Worm (Caenorhabditis elegans) whole organism, L4 larva: ENCODE results near the gene Y47D7A.2.
A peak's percentile ranks its signal among the peaks of the same experiment; 100 is the strongest.

Experiments used
- F49E8.2 ChIP-seq: sonication (generic microtip); optimal IDR thresholded peaks from 2 replicates; lab custom pipeline; 2016; ENCODE audit warnings: missing compliant biosample characterization, mild to moderate bottlenecking, missing genetic modification characterization, borderline replicate concordance
- T20F7.1 ChIP-seq: fragments of 200-800 bp; sonication (Bioruptor generic); optimal IDR thresholded peaks from 2 replicates; lab custom pipeline; 2018; ENCODE audit warnings: mild to moderate bottlenecking, missing genetic modification characterization, missing compliant biosample characterization
- T26A8.4 ChIP-seq: fragments of 200-800 bp; sonication (Bioruptor generic); IDR thresholded peaks from 2 replicates; pipeline ENCODE4 v1.3.6; 2022; ENCODE audit warnings: missing genetic modification characterization, missing compliant biosample characterization
- Y48G9A.11 ChIP-seq: fragments of 200-800 bp; sonication (Bioruptor generic); IDR thresholded peaks from 2 replicates; pipeline ENCODE4 v1.3.6; 2022; ENCODE audit warnings: missing genetic modification reagents, missing genetic modification characterization, missing compliant biosample characterization
- ZK546.5 ChIP-seq, 2 experiments: sonication (generic microtip); optimal IDR thresholded peaks; 2 replicates each; lab custom pipeline; 2017; ENCODE audit warnings: missing biosample characterization in 2 of 2, missing genetic modification characterization in 2 of 2
- aly-2 ChIP-seq: sonication (generic microtip); optimal IDR thresholded peaks from 2 replicates; lab custom pipeline; 2018; ENCODE audit warnings: missing biosample characterization, missing genetic modification characterization
- arid-1 ChIP-seq: fragments of 200-800 bp; sonication (Bioruptor generic); conservative IDR thresholded peaks from 2 replicates; pipeline ENCODE4 v1.3.6; 2022; ENCODE audit warnings: missing genetic modification reagents, missing genetic modification characterization, missing compliant biosample characterization
- attf-4 ChIP-seq: sonication (generic microtip); optimal IDR thresholded peaks from 3 replicates; lab custom pipeline; 2017; ENCODE audit warnings: missing biosample characterization, missing genetic modification characterization
- ceh-32 ChIP-seq: sonication (generic microtip); optimal IDR thresholded peaks from 2 replicates; lab custom pipeline; 2016; ENCODE audit warnings: mild to moderate bottlenecking, missing genetic modification characterization, missing compliant biosample characterization; ENCODE audit not compliant: poor library complexity
- ceh-44 ChIP-seq: fragments of 200-800 bp; sonication (Bioruptor generic); IDR thresholded peaks from 2 replicates; pipeline ENCODE4 v1.3.6; 2022; ENCODE audit warnings: missing genetic modification reagents, missing genetic modification characterization, missing compliant biosample characterization
- cey-2 ChIP-seq: sonication (generic microtip); optimal IDR thresholded peaks from 3 replicates; lab custom pipeline; 2017; ENCODE audit warnings: missing genetic modification characterization, mild to moderate bottlenecking, missing compliant biosample characterization, antibody characterized with exemption, borderline replicate concordance; ENCODE audit not compliant: insufficient read depth
- daf-12 ChIP-seq: fragments of 150-350 bp; optimal IDR thresholded peaks from 2 replicates; lab custom pipeline; 2014; ENCODE audit warnings: missing biosample characterization, missing genetic modification reagents, missing genetic modification characterization
- dmd-6 ChIP-seq: fragments of 200-800 bp; sonication (Bioruptor generic); IDR thresholded peaks from 2 replicates; pipeline ENCODE4 v1.3.6; 2022; ENCODE audit warnings: missing genetic modification reagents, missing genetic modification characterization, missing compliant biosample characterization
- dpl-1 ChIP-seq: fragments of 150-350 bp; optimal IDR thresholded peaks from 2 replicates; lab custom pipeline; 2014; ENCODE audit warnings: missing biosample characterization, missing genetic modification reagents, missing genetic modification characterization
- duxl-1 ChIP-seq: sonication (generic microtip); optimal IDR thresholded peaks from 2 replicates; lab custom pipeline; 2016; ENCODE audit warnings: mild to moderate bottlenecking, missing genetic modification characterization, moderate library complexity, missing compliant biosample characterization; ENCODE audit not compliant: poor library complexity
- dve-1 ChIP-seq: sonication (generic microtip); optimal IDR thresholded peaks from 2 replicates; lab custom pipeline; 2017; ENCODE audit warnings: antibody characterized with exemption, mild to moderate bottlenecking, missing genetic modification characterization, missing compliant biosample characterization; ENCODE audit not compliant: insufficient read depth
- egl-27 ChIP-seq: sonication (generic microtip); optimal IDR thresholded peaks from 3 replicates; lab custom pipeline; 2017; ENCODE audit warnings: missing biosample characterization, missing genetic modification reagents, missing genetic modification characterization
- fos-1 ChIP-seq: fragments of 150-350 bp; optimal IDR thresholded peaks from 2 replicates; lab custom pipeline; 2014; ENCODE audit warnings: missing biosample characterization, missing genetic modification characterization
- hif-1 ChIP-seq, 2 experiments: sonication (generic microtip); optimal IDR thresholded peaks; 2 replicates each; lab custom pipeline; 2016 to 2017; ENCODE audit warnings: missing compliant biosample characterization in 2 of 2, missing genetic modification characterization in 2 of 2, missing genetic modification reagents in 2 of 2, missing genotype in 2 of 2, mild to moderate bottlenecking in 1 of 2
- hlh-11 ChIP-seq: fragments of 200-800 bp; sonication (Bioruptor generic); optimal IDR thresholded peaks from 2 replicates; lab custom pipeline; 2018; ENCODE audit warnings: mild to moderate bottlenecking, missing genetic modification characterization, missing compliant biosample characterization
- hlh-30 ChIP-seq: sonication (generic microtip); optimal IDR thresholded peaks from 2 replicates; lab custom pipeline; 2017; ENCODE audit warnings: antibody characterized with exemption, mild to moderate bottlenecking, missing genetic modification characterization, missing compliant biosample characterization; ENCODE audit not compliant: insufficient read depth
- hmg-1.1 ChIP-seq: fragments of 200-800 bp; sonication (Bioruptor generic); IDR thresholded peaks from 2 replicates; pipeline ENCODE4 v1.3.6; 2022; ENCODE audit warnings: missing genetic modification reagents, missing genetic modification characterization, missing compliant biosample characterization
- lin-1 ChIP-seq: fragments of 200-800 bp; sonication (Bioruptor generic); IDR thresholded peaks from 2 replicates; pipeline ENCODE4 v1.3.6; 2022; ENCODE audit warnings: missing genetic modification reagents, missing genetic modification characterization, missing compliant biosample characterization
- lin-15B ChIP-seq: fragments of 150-350 bp; sonication (generic microtip); optimal IDR thresholded peaks from 3 replicates; lab custom pipeline; 2014; ENCODE audit warnings: missing biosample characterization, missing genetic modification characterization
- lin-38 ChIP-seq: fragments of 200-800 bp; sonication (Bioruptor generic); IDR thresholded peaks from 2 replicates; pipeline ENCODE4 v1.3.6; 2022; ENCODE audit warnings: missing genetic modification reagents, missing genetic modification characterization, missing compliant biosample characterization
- lsy-2 ChIP-seq, 2 experiments: fragments of 150-350 bp in 1 of 2; sonication (generic microtip) in 1 of 2; optimal IDR thresholded peaks; 2 replicates each; lab custom pipeline; 2014 to 2017; ENCODE audit warnings: missing biosample characterization in 2 of 2, missing genetic modification characterization in 2 of 2
- mdl-1 ChIP-seq, 2 experiments: fragments of 150-350 bp in 1 of 2; sonication (generic microtip) in 1 of 2; optimal IDR thresholded peaks; 2 replicates each; lab custom pipeline; 2014 to 2017; ENCODE audit warnings: missing biosample characterization in 2 of 2, missing genetic modification characterization in 2 of 2
- mes-2 ChIP-seq: sonication (generic microtip); optimal IDR thresholded peaks from 2 replicates; lab custom pipeline; 2016; ENCODE audit warnings: missing genotype, mild to moderate bottlenecking, missing genetic modification characterization, missing compliant biosample characterization; ENCODE audit not compliant: poor library complexity, severe bottlenecking
- mxl-3 ChIP-seq: fragments of 200-800 bp; sonication (Bioruptor generic); optimal IDR thresholded peaks from 2 replicates; lab custom pipeline; 2018; ENCODE audit warnings: mild to moderate bottlenecking, missing genetic modification characterization, missing compliant biosample characterization
- nhr-111 ChIP-seq: fragments of 200-800 bp; sonication (Bioruptor generic); optimal IDR thresholded peaks from 2 replicates; lab custom pipeline; 2018; ENCODE audit warnings: mild to moderate bottlenecking, missing genetic modification characterization, missing compliant biosample characterization
- nhr-25 ChIP-seq: sonication (generic microtip); optimal IDR thresholded peaks from 2 replicates; lab custom pipeline; 2017; ENCODE audit warnings: missing genetic modification characterization, mild to moderate bottlenecking, missing compliant biosample characterization, antibody characterized with exemption, moderate library complexity, borderline replicate concordance; ENCODE audit not compliant: insufficient read depth
- pha-4 ChIP-seq, 2 experiments: fragments of 150-350 bp in 1 of 2; fragments of 200-800 bp in 1 of 2; sonication (Bioruptor generic) in 1 of 2; IDR thresholded peaks in 1 of 2; optimal IDR thresholded peaks in 1 of 2; 2 replicates each; pipeline versions ENCODE4 v1.3.6 to Lab custom; 2014 to 2022; ENCODE audit warnings: missing genetic modification characterization in 2 of 2, missing genetic modification reagents in 2 of 2, missing biosample characterization in 1 of 2, missing compliant biosample characterization in 1 of 2
- pqm-1 ChIP-seq: sonication (generic microtip); optimal IDR thresholded peaks from 2 replicates; lab custom pipeline; 2017; ENCODE audit warnings: missing biosample characterization, missing genetic modification characterization
- saeg-2 ChIP-seq: fragments of 200-800 bp; sonication (Bioruptor generic); IDR thresholded peaks from 2 replicates; pipeline ENCODE4 v1.3.6; 2022; ENCODE audit warnings: missing genetic modification reagents, missing genetic modification characterization, missing compliant biosample characterization
- set-16 ChIP-seq: fragments of 200-800 bp; sonication (Bioruptor generic); IDR thresholded peaks from 2 replicates; pipeline ENCODE4 v1.3.6; 2022; ENCODE audit warnings: missing genetic modification reagents, missing genetic modification characterization, missing compliant biosample characterization
- tag-97 ChIP-seq: fragments of 200-800 bp; sonication (Bioruptor generic); IDR thresholded peaks from 2 replicates; pipeline ENCODE4 v1.3.6; 2022; ENCODE audit warnings: missing genetic modification characterization, missing compliant biosample characterization
- zip-11 ChIP-seq: fragments of 200-800 bp; sonication (Bioruptor generic); IDR thresholded peaks from 2 replicates; pipeline ENCODE4 v1.3.6; 2022; ENCODE audit warnings: missing genetic modification characterization, missing compliant biosample characterization

Y47D7A.2 gene

ce11 chrV:4419767-4420322 lies at the start of gene Y47D7A.2, which contains the start of gene Y47D7A.7:
Y47D7A.2 (plus strand) TSS chrV:4420272.
Y47D7A.7 (minus strand) TSS chrV:4419867.
- no peak for TF ChIP-seq F49E8.2 (tag; lab: Kevin White, UChicago)
- no peak for TF ChIP-seq T26A8.4 (GFP tag; lab: Robert Waterston, UW)
- no peak for TF ChIP-seq aly-2
- TF ChIP-seq nhr-111: no peak
- TF ChIP-seq lsy-2 (tag; optimal IDR thresholded peaks at IDR 0.05; lab: Kevin White, UChicago): no peak
- no peak for TF ChIP-seq egl-27

- peak; percentile 55; the same call in 1 of the 2 replicates for TF ChIP-seq set-16 (GFP tag; lab: Robert Waterston, UW)
- no peak for TF ChIP-seq dmd-6
Measured at ce11 chrV:4370515-4370914, 49.6 kb upstream of the Y47D7A.2 start.

ce11 chrV:4371309-4371933 lies 48.7 kb upstream of the Y47D7A.2 start, which contains the start of the genes gmpr-1 and fipp-1:
gmpr-1 (minus strand) TSS chrV:4371383.
fipp-1 (plus strand) TSS chrV:4371807.
- no peak for TF ChIP-seq fos-1 (tag; lab: Kevin White, UChicago)
- peak; percentile 67 for TF ChIP-seq pqm-1
- TF ChIP-seq nhr-25: peak; percentile 5
- no peak for TF ChIP-seq saeg-2 (GFP tag; lab: Robert Waterston, UW)
- TF ChIP-seq ceh-44 (GFP tag; lab: Robert Waterston, UW): no peak
- peak; percentile 31; the same call in 1 of the 2 replicates for TF ChIP-seq lin-38 (GFP tag; lab: Robert Waterston, UW)
- TF ChIP-seq set-16 (GFP tag; lab: Robert Waterston, UW): no peak
- TF ChIP-seq hlh-11 (tag; lab: Kevin White, UChicago): peak; percentile 23
- TF ChIP-seq ZK546.5 (tag; optimal IDR thresholded peaks at IDR 0.05; lab: Kevin White, UChicago): no peak
- peak; percentile 51 for TF ChIP-seq dve-1 (tag; lab: Kevin White, UChicago)
- TF ChIP-seq Y48G9A.11 (GFP tag; lab: Robert Waterston, UW): peak; percentile 80
- no peak for TF ChIP-seq daf-12 (tag; lab: Kevin White, UChicago)
- no peak for TF ChIP-seq lin-15B (tag; lab: Kevin White, UChicago)
- TF ChIP-seq hif-1 (tag; optimal IDR thresholded peaks at IDR 0.05; lab: Kevin White, UChicago): peak in 1 of 2 experiments; percentile 21
- TF ChIP-seq lsy-2 (tag; optimal IDR thresholded peaks at IDR 0.05; lab: Kevin White, UChicago): peak in 1 of 2 experiments; percentile 73
- TF ChIP-seq mdl-1 (tag; optimal IDR thresholded peaks at IDR 0.05; lab: Kevin White, UChicago): peak in 1 of 2 experiments; percentile 8
- no peak for TF ChIP-seq attf-4 (tag; lab: Kevin White, UChicago)
- TF ChIP-seq hlh-30 (tag; lab: Kevin White, UChicago): peak; percentile 42
- no peak for TF ChIP-seq zip-11 (GFP tag; lab: Robert Waterston, UW)
- 0 out of 2 replicates have a peak, but pooled peaks have one; percentile 26 for TF ChIP-seq pha-4 (GFP tag; IDR thresholded peaks at IDR 0.05; lab: Robert Waterston, UW)
- TF ChIP-seq pha-4 (tag; optimal IDR thresholded peaks at IDR 0.05; lab: Kevin White, UChicago): no peak
- no peak for TF ChIP-seq duxl-1 (tag; lab: Kevin White, UChicago)
- no peak for TF ChIP-seq mxl-3 (GFP tag; lab: Kevin White, UChicago)
- TF ChIP-seq mes-2 (tag; lab: Kevin White, UChicago): peak; percentile 60
- no peak for TF ChIP-seq tag-97 (GFP tag; lab: Robert Waterston, UW)
- TF ChIP-seq ceh-32: no peak
- no peak for TF ChIP-seq arid-1
- peak; percentile 99 for TF ChIP-seq T20F7.1 (GFP tag; lab: Kevin White, UChicago)
- peak; percentile 67 for TF ChIP-seq dpl-1 (GFP tag; lab: Kevin White, UChicago)
- no peak for TF ChIP-seq lin-1 (GFP tag; lab: Robert Waterston, UW)
- TF ChIP-seq hmg-1.1 (GFP tag; lab: Robert Waterston, UW): peak; percentile 53
- no peak for TF ChIP-seq cey-2 (tag; lab: Kevin White, UChicago)
